Fruit fly (Drosophila melanogaster) whole organism, prepupa: Measurements from ENCODE around the gene rho.

Experiments used
- CG10631 ChIP-seq: fragments of 200-800 bp; sonication (Bioruptor generic); optimal IDR thresholded peaks from 2 replicates; lab custom pipeline; 2016; ENCODE audit warnings: missing biosample characterization, missing genetic modification characterization
- CG11902 ChIP-seq: fragments of 200-800 bp; sonication (Bioruptor generic); optimal IDR thresholded peaks from 3 replicates; lab custom pipeline; 2016; ENCODE audit warnings: missing biosample characterization, missing genetic modification characterization
- CG1621 ChIP-seq: fragments of 200-800 bp; sonication (Bioruptor generic); optimal IDR thresholded peaks from 3 replicates; lab custom pipeline; 2018; ENCODE audit warnings: missing biosample characterization, mild to moderate bottlenecking, missing genetic modification characterization
- CG16779 ChIP-seq: fragments of 200-800 bp; sonication (Bioruptor generic); optimal IDR thresholded peaks from 3 replicates; lab custom pipeline; 2017; ENCODE audit warnings: missing biosample characterization, mild to moderate bottlenecking, missing genetic modification characterization
- CG3032 ChIP-seq: fragments of 200-800 bp; optimal IDR thresholded peaks from 2 replicates; lab custom pipeline; 2019; ENCODE audit warnings: missing biosample characterization, mild to moderate bottlenecking, missing genetic modification characterization, moderate library complexity
- CG31627 ChIP-seq: fragments of 200-800 bp; sonication (Bioruptor generic); optimal IDR thresholded peaks from 3 replicates; lab custom pipeline; 2016; ENCODE audit warnings: missing biosample characterization, missing genetic modification characterization
- CG32006 ChIP-seq: fragments of 200-800 bp; sonication (Bioruptor generic); optimal IDR thresholded peaks from 3 replicates; lab custom pipeline; 2017; ENCODE audit warnings: missing biosample characterization, mild to moderate bottlenecking, missing genetic modification characterization
- CG4318 ChIP-seq: fragments of 200-800 bp; sonication (Bioruptor generic); optimal IDR thresholded peaks from 3 replicates; lab custom pipeline; 2017; ENCODE audit warnings: missing biosample characterization, mild to moderate bottlenecking, missing genetic modification characterization
- CG6163 ChIP-seq: fragments of 200-800 bp; sonication (Bioruptor generic); IDR thresholded peaks from 3 replicates; pipeline ENCODE4 v1.3.6; 2022; ENCODE audit warnings: missing biosample characterization, missing genetic modification characterization
- CG8119 ChIP-seq: fragments of 200-800 bp; sonication (Bioruptor generic); IDR thresholded peaks from 3 replicates; pipeline ENCODE4 v1.3.6; 2022; ENCODE audit warnings: missing biosample characterization, missing genetic modification characterization
- CG8632 ChIP-seq: fragments of 200-800 bp; sonication (Bioruptor generic); optimal IDR thresholded peaks from 3 replicates; lab custom pipeline; 2016; ENCODE audit warnings: missing biosample characterization, missing genetic modification characterization
- CG9139 ChIP-seq: fragments of 200-800 bp; sonication (Bioruptor generic); optimal IDR thresholded peaks from 3 replicates; lab custom pipeline; 2017; ENCODE audit warnings: missing biosample characterization, mild to moderate bottlenecking, missing genetic modification characterization
- Eip78C ChIP-seq: fragments of 200-800 bp; sonication (Bioruptor generic); peaks from one replicate; lab custom pipeline; 2016; ENCODE audit warnings: missing biosample characterization, missing genetic modification characterization
- Eip93F ChIP-seq: fragments of 200-800 bp; sonication (Bioruptor generic); optimal IDR thresholded peaks from 2 replicates; lab custom pipeline; 2016; ENCODE audit warnings: missing biosample characterization, mild to moderate bottlenecking, missing genetic modification characterization
- Ets21C ChIP-seq: fragments of 200-800 bp; sonication (Bioruptor generic); optimal IDR thresholded peaks from 3 replicates; lab custom pipeline; 2016; ENCODE audit warnings: missing biosample characterization, missing genetic modification characterization
- Ets96B ChIP-seq: fragments of 200-800 bp; optimal IDR thresholded peaks from 2 replicates; lab custom pipeline; 2019; ENCODE audit warnings: missing biosample characterization, mild to moderate bottlenecking, missing genetic modification characterization, moderate library complexity
- Gug ChIP-seq: fragments of 200-800 bp; sonication (Bioruptor generic); IDR thresholded peaks from 2 replicates; pipeline ENCODE4 v1.3.6; 2022; ENCODE audit warnings: missing biosample characterization, missing genetic modification characterization
- Hr39 ChIP-seq: fragments of 200-800 bp; sonication (Bioruptor generic); optimal IDR thresholded peaks from 2 replicates; lab custom pipeline; 2016; ENCODE audit warnings: missing biosample characterization, missing genetic modification characterization
- Lpt ChIP-seq: fragments of 200-800 bp; sonication (Bioruptor generic); optimal IDR thresholded peaks from 3 replicates; lab custom pipeline; 2016; ENCODE audit warnings: missing biosample characterization, missing genetic modification characterization
- Met ChIP-seq: fragments of 200-800 bp; sonication (Bioruptor generic); optimal IDR thresholded peaks from 3 replicates; lab custom pipeline; 2016; ENCODE audit warnings: missing biosample characterization, missing genetic modification characterization
- Smox ChIP-seq: fragments of 200-800 bp; sonication (Bioruptor generic); optimal IDR thresholded peaks from 3 replicates; lab custom pipeline; 2016; ENCODE audit warnings: missing biosample characterization, missing genetic modification characterization
- Sox15 ChIP-seq: fragments of 200-800 bp; sonication (Bioruptor generic); optimal IDR thresholded peaks from 3 replicates; lab custom pipeline; 2016; ENCODE audit warnings: missing biosample characterization, missing genetic modification characterization
- achi ChIP-seq: fragments of 200-800 bp; sonication (Bioruptor generic); optimal IDR thresholded peaks from 3 replicates; lab custom pipeline; 2016; ENCODE audit warnings: missing biosample characterization, missing genetic modification characterization
- eg ChIP-seq: fragments of 200-800 bp; sonication (Bioruptor generic); IDR thresholded peaks from 3 replicates; pipeline ENCODE4 v1.3.6; 2022; ENCODE audit warnings: missing biosample characterization, missing genetic modification characterization
- fkh ChIP-seq: fragments of 200-800 bp; sonication (Bioruptor generic); optimal IDR thresholded peaks from 3 replicates; lab custom pipeline; 2017; ENCODE audit warnings: missing biosample characterization, mild to moderate bottlenecking, missing genetic modification characterization, moderate library complexity
- lz ChIP-seq: fragments of 200-800 bp; sonication (Bioruptor generic); optimal IDR thresholded peaks from 3 replicates; lab custom pipeline; 2016; ENCODE audit warnings: missing biosample characterization, missing genetic modification characterization
- net ChIP-seq: fragments of 200-800 bp; sonication (Bioruptor generic); optimal IDR thresholded peaks from 3 replicates; lab custom pipeline; 2016; ENCODE audit warnings: missing biosample characterization, missing genetic modification characterization
- pdm3 ChIP-seq: fragments of 200-800 bp; sonication (Bioruptor generic); optimal IDR thresholded peaks from 3 replicates; lab custom pipeline; 2016; ENCODE audit warnings: missing biosample characterization, missing genetic modification characterization
- salr ChIP-seq, 2 experiments: fragments of 200-800 bp; sonication (Bioruptor generic); optimal IDR thresholded peaks; 3 replicates each; lab custom pipeline; 2016 to 2018; ENCODE audit warnings: missing biosample characterization in 2 of 2, missing genetic modification characterization in 2 of 2, mild to moderate bottlenecking in 1 of 2
- spab ChIP-seq: fragments of 200-800 bp; sonication (Bioruptor generic); optimal IDR thresholded peaks from 2 replicates; lab custom pipeline; 2017; ENCODE audit warnings: missing biosample characterization, mild to moderate bottlenecking, missing genetic modification characterization, missing genetic modification reagents
- ss ChIP-seq, 2 experiments: fragments of 200-800 bp; sonication (Bioruptor generic); optimal IDR thresholded peaks; 2 replicates in 1 of 2; 3 replicates in 1 of 2; lab custom pipeline; 2017 to 2018; ENCODE audit warnings: mild to moderate bottlenecking in 2 of 2, missing biosample characterization in 2 of 2, missing genetic modification characterization in 2 of 2, moderate library complexity in 1 of 2
- svp ChIP-seq: fragments of 200-800 bp; sonication (Bioruptor generic); peaks from one replicate; lab custom pipeline; 2016; ENCODE audit warnings: missing biosample characterization, missing genetic modification characterization

Gene rho

DNA sequence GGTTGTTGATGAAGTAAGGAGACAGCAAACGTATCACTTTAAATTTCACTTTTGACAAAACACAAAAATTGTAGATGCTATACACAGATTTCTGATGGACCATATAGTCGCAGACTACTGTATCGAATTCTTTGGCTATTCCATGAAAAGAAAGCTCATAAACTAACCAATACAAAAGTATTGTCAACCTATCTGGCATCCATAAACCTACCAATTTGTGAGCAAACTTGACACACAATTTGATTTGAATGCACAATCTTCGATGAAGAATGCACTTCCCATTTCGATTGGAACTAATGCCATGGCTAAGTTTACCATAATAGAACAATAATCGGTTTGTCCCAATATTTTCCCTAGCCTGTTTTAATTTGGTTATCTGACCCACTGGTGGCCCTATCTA, 40.2 kb upstream of the rho start, which contains the start of gene CG9173:
CG9173 (minus strand) TSS at position 101 of the 400 bp plus-strand sequence.
- TF ChIP-seq CG16779 (no peak), Ets21C (GFP tag; lab: Kevin White, UChicago) (no peak), fkh (no peak), net (GFP tag; lab: Kevin White, UChicago) (no peak), eg (GFP tag; lab: Robert Waterston, UW) (no peak)

DNA sequence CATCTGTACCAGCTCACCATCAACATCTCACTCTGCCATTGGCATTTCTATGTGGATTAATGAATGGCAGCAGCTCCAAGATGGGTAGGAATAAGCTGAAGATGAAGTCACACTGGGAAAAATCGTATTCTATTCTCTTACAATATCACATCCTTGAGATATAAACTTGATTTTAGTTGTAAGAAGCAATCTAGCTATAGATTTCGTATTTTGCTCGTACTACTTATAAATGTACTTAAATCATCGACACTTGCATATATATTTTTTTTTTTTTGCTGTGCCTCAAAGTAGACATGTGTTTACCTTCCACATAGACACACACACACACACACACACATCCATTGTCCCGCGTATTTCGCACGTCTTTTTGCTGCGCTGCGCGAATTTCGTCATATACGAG, 39.1 kb upstream of the rho start:
- TF ChIP-seq CG16779 (no peak), spab (GFP tag; lab: Kevin White, UChicago) (no peak), svp (GFP tag; lab: Kevin White, UChicago) (no peak), Met (GFP tag; lab: Kevin White, UChicago) (no peak), eg (GFP tag; lab: Robert Waterston, UW) (no peak), CG8119 (GFP tag; lab: Robert Waterston, UW) (no peak), CG4318 (GFP tag; lab: Kevin White, UChicago) (no peak), Eip78C (GFP tag; lab: Kevin White, UChicago) (peak; percentile 42)

DNA sequence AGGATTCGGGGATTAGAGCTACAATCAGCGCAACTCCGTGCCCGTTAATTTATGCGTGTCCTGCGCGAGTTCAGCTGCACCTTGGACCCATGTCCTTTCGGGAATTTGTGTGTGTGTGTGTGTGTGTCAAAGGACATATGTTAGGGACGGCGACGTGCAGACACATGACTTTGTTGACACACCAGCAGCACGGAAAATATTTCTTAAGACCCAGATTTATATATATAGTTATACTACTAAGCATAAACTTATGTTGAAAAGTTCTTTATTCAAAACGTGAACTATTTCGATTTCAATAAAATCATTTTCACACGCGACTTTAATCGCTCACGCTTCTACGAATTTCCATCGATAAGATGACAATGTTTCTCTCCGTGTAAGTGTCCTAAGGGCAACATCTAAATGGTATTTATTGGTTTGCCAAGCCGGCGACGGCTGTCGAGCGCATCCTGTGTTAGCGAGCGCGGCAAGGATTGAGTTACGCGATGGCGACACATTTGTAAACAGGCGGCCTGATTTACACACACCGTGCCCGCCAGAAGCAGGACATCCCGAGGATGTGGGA, 32.0 kb upstream of the rho start:
- TF ChIP-seq fkh (peak; percentile 28), CG1621 (tag; lab: Kevin White, UChicago) (no peak)

DNA sequence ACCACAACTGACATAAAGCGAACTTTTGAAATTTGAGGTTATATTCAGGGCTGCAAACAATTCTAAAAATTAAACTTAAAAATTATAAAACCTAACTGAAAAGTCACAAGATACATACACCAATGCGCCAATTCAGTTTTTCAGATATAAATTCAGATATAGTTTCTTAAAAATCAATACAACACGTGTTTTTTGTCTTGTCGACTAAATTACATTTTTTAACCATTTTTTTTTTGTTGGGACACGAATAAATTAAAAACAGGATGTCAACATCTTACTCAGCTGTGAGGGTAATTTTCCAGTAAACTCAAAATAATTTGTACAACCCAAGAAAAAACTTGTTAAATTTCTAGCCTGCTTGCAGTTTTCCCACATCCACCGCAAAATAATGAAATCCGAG, 25.8 kb upstream of the rho start, which contains the start of gene SA2:
SA2 (minus strand) TSS at position 101 of the 400 bp plus-strand sequence.
- TF ChIP-seq Eip93F, result no peak
- no peak for TF ChIP-seq CG16779
- no peak for TF ChIP-seq CG10631
- no peak for TF ChIP-seq Gug (GFP tag; lab: Robert Waterston, UW)
- TF ChIP-seq Eip78C (GFP tag; lab: Kevin White, UChicago), result no peak
- no peak for TF ChIP-seq eg (GFP tag; lab: Robert Waterston, UW)
- no peak for TF ChIP-seq CG9139 (GFP tag; lab: Kevin White, UChicago)
- no peak for TF ChIP-seq CG8632 (GFP tag; lab: Kevin White, UChicago)

DNA sequence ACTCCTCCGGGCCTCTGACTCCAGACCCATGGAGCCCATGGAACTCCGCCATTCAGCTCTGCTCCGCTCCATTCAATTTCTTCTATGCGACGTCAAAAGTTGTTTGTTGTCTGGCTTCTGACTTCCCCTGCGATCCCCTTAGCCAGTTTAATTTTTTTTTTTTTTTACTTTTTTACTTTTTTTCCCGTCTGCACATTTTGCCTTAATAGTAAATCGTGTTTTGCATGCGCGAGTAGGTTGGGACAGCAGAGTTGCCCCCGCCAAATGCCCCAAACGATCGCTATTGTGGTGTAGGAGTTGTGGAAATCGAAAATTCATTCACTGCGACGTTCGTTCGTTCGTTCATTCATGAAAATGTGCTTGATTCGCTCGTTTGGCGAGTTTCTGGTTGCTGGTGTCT, 22.6 kb upstream of the rho start:
- TF ChIP-seq ss (GFP tag; optimal IDR thresholded peaks at IDR 0.05; lab: Kevin White, UChicago), result peak in 1 of 2 experiments; percentile 46
- no peak for TF ChIP-seq pdm3 (GFP tag; lab: Kevin White, UChicago)
- TF ChIP-seq achi (GFP tag; lab: Kevin White, UChicago), result no peak
- TF ChIP-seq Ets96B (tag; lab: Kevin White, UChicago), result no peak
- peak in 1 of 2 experiments; percentile 3 for TF ChIP-seq salr (GFP tag; optimal IDR thresholded peaks at IDR 0.05; lab: Kevin White, UChicago)
- TF ChIP-seq CG32006 (GFP tag; lab: Kevin White, UChicago), result peak; percentile 31
- TF ChIP-seq eg (GFP tag; lab: Robert Waterston, UW), result peak; percentile 71
- peak; percentile 32 for TF ChIP-seq Lpt (GFP tag; lab: Kevin White, UChicago)
- TF ChIP-seq CG8119 (GFP tag; lab: Robert Waterston, UW), result peak; percentile 68; the same call in 2 of the 3 replicates
- TF ChIP-seq net (GFP tag; lab: Kevin White, UChicago), result peak; percentile 40
- TF ChIP-seq Sox15, result no peak
- peak; percentile 36 for TF ChIP-seq Eip78C (GFP tag; lab: Kevin White, UChicago)

DNA sequence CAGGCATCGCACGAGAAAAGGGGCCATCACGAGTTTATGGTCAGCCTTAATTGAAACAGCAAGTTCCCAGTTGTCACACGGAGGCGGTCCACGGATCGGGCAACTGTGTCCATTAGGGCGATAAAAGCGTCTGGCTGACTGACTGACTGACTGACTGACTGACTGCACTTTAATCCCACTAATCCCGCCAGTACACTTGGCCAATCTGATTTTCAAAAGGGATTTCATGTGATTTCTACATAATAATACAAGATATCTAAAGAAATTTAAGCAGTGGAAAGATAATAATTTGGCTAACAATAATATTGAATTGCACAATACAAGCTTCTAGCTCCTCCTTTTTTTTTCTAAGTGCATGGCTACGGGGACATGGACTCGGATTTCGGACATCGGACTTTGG, 21.3 kb upstream of the rho start:
- TF ChIP-seq CG6163 (GFP tag; lab: Robert Waterston, UW) (peak; percentile 41; the same call in 1 of the 3 replicates), lz (peak; percentile 22), CG3032 (tag; lab: Kevin White, UChicago) (no peak), CG11902 (GFP tag; lab: Kevin White, UChicago) (peak; percentile 22), CG31627 (GFP tag; lab: Kevin White, UChicago) (peak; percentile 36), pdm3 (GFP tag; lab: Kevin White, UChicago) (peak; percentile 20), Smox (GFP tag; lab: Kevin White, UChicago) (no peak), Met (GFP tag; lab: Kevin White, UChicago) (peak; percentile 24), Eip78C (GFP tag; lab: Kevin White, UChicago) (peak; percentile 55), Hr39 (peak; percentile 38)
